Fruit fly (Drosophila melanogaster) whole organism, embryonic: ENCODE results near the gene CG14668.

ENCODE experiments used
- ATbp ChIP-seq: fragments of 200-800 bp; sonication (Bioruptor generic); optimal IDR thresholded peaks from 2 replicates; lab custom pipeline; 2017; ENCODE audit warnings: missing biosample characterization, mild to moderate bottlenecking, missing genetic modification characterization, missing genetic modification reagents
- Abd-B ChIP-seq: fragments of 200-800 bp; sonication (Bioruptor generic); optimal IDR thresholded peaks from 2 replicates; lab custom pipeline; 2018; ENCODE audit warnings: missing biosample characterization, mild to moderate bottlenecking, missing genetic modification characterization, moderate library complexity
- Ada2b ChIP-seq: fragments of 200-800 bp; sonication (Bioruptor generic); IDR thresholded peaks from 2 replicates; pipeline ENCODE4 v1.3.6; 2022; ENCODE audit warnings: missing biosample characterization, missing genetic modification characterization
- Atf3 ChIP-seq: fragments of 200-800 bp; sonication (Bioruptor generic); optimal IDR thresholded peaks from 3 replicates; lab custom pipeline; 2016; ENCODE audit warnings: missing biosample characterization, missing genetic modification characterization
- CG11247 ChIP-seq: fragments of 200-800 bp; sonication (Bioruptor generic); IDR thresholded peaks from 2 replicates; pipeline ENCODE4 v1.3.6; 2022; ENCODE audit warnings: missing biosample characterization, missing genetic modification characterization
- CG11456 ChIP-seq: fragments of 200-800 bp; sonication (Bioruptor generic); IDR thresholded peaks from 3 replicates; pipeline ENCODE4 v1.3.6; 2022; ENCODE audit warnings: missing biosample characterization, missing genetic modification characterization
- CG12155 ChIP-seq: fragments of 200-800 bp; sonication (Bioruptor generic); optimal IDR thresholded peaks from 3 replicates; lab custom pipeline; 2016; ENCODE audit warnings: missing biosample characterization, missing genetic modification characterization
- CG12744 ChIP-seq: fragments of 200-800 bp; sonication (Bioruptor generic); optimal IDR thresholded peaks from 2 replicates; lab custom pipeline; 2016; ENCODE audit warnings: missing biosample characterization, missing genetic modification characterization
- CG14014 ChIP-seq: fragments of 200-800 bp; sonication (Bioruptor generic); IDR thresholded peaks from 2 replicates; pipeline ENCODE4 v1.3.6; 2022; ENCODE audit warnings: missing biosample characterization, missing genetic modification characterization
- CG14050 ChIP-seq: fragments of 200-800 bp; sonication (Bioruptor generic); IDR thresholded peaks from 3 replicates; pipeline ENCODE4 v1.3.6; 2022; ENCODE audit warnings: missing biosample characterization, missing genetic modification characterization
- CG1602 ChIP-seq: fragments of 200-800 bp; sonication (Bioruptor generic); optimal IDR thresholded peaks from 3 replicates; lab custom pipeline; 2016; ENCODE audit warnings: missing biosample characterization, missing genetic modification characterization
- CG18262 ChIP-seq: fragments of 200-800 bp; optimal IDR thresholded peaks from 3 replicates; lab custom pipeline; 2019; ENCODE audit warnings: missing biosample characterization, mild to moderate bottlenecking, missing genetic modification characterization, moderate library complexity
- CG2129 ChIP-seq: fragments of 200-800 bp; sonication (Bioruptor generic); IDR thresholded peaks from 2 replicates; pipeline ENCODE4 v1.3.6; 2022; ENCODE audit warnings: missing biosample characterization, missing genetic modification characterization; ENCODE audit not compliant: partially characterized antibody
- CG2678 ChIP-seq: fragments of 200-800 bp; sonication (Bioruptor generic); optimal IDR thresholded peaks from 3 replicates; lab custom pipeline; 2019; ENCODE audit warnings: missing biosample characterization, mild to moderate bottlenecking, missing genetic modification characterization, moderate library complexity
- CG30020 ChIP-seq: fragments of 200-800 bp; optimal IDR thresholded peaks from 2 replicates; lab custom pipeline; 2019; ENCODE audit warnings: missing biosample characterization, mild to moderate bottlenecking, missing genetic modification characterization, moderate library complexity
- CG31388 ChIP-seq: fragments of 200-800 bp; sonication (Bioruptor generic); optimal IDR thresholded peaks from 2 replicates; lab custom pipeline; 2016; ENCODE audit warnings: missing biosample characterization, missing genetic modification characterization
- CG33557 ChIP-seq: fragments of 200-800 bp; sonication (Bioruptor generic); optimal IDR thresholded peaks from 2 replicates; lab custom pipeline; 2019; ENCODE audit warnings: missing biosample characterization, mild to moderate bottlenecking, missing genetic modification characterization, moderate library complexity
- CG4854 ChIP-seq: fragments of 200-800 bp; sonication (Bioruptor generic); optimal IDR thresholded peaks from 2 replicates; lab custom pipeline; 2016; ENCODE audit warnings: missing biosample characterization, missing genetic modification characterization, inconsistent platforms
- CG6765 ChIP-seq: fragments of 200-800 bp; sonication (Bioruptor generic); optimal IDR thresholded peaks from 3 replicates; lab custom pipeline; 2017; ENCODE audit warnings: missing biosample characterization, mild to moderate bottlenecking, missing genetic modification characterization
- CG6791 ChIP-seq: fragments of 200-800 bp; sonication (Bioruptor generic); IDR thresholded peaks from 3 replicates; pipeline ENCODE4 v1.3.6; 2022; ENCODE audit warnings: missing biosample characterization, missing genetic modification characterization; ENCODE audit not compliant: partially characterized antibody
- CG7928 ChIP-seq: fragments of 200-800 bp; sonication (Bioruptor generic); optimal IDR thresholded peaks from 2 replicates; lab custom pipeline; 2017; ENCODE audit warnings: missing biosample characterization, mild to moderate bottlenecking, missing genetic modification characterization
- CG7987 ChIP-seq: fragments of 200-800 bp; sonication (Bioruptor generic); optimal IDR thresholded peaks from 2 replicates; lab custom pipeline; 2018; ENCODE audit warnings: missing biosample characterization, mild to moderate bottlenecking, missing genetic modification characterization, moderate library complexity
- CG8281 ChIP-seq: fragments of 200-800 bp; sonication (Bioruptor generic); optimal IDR thresholded peaks from 2 replicates; lab custom pipeline; 2018; ENCODE audit warnings: missing biosample characterization, mild to moderate bottlenecking, missing genetic modification characterization, moderate library complexity
- CG8765 ChIP-seq: fragments of 200-800 bp; sonication (Bioruptor generic); IDR thresholded peaks from 2 replicates; pipeline ENCODE4 v1.3.6; 2022; ENCODE audit warnings: missing biosample characterization, missing genetic modification characterization
- Gug ChIP-seq: fragments of 200-800 bp; sonication (Bioruptor generic); IDR thresholded peaks from 4 replicates; pipeline ENCODE4 v1.3.6; 2022; ENCODE audit warnings: missing biosample characterization, missing genetic modification characterization
- Hand ChIP-seq: fragments of 200-800 bp; sonication (Bioruptor generic); optimal IDR thresholded peaks from 2 replicates; lab custom pipeline; 2017; ENCODE audit warnings: mild to moderate bottlenecking, missing biosample characterization, missing genetic modification reagents, missing genetic modification characterization
- Hr3 ChIP-seq: fragments of 200-800 bp; sonication (Bioruptor generic); optimal IDR thresholded peaks from 3 replicates; lab custom pipeline; 2016; ENCODE audit warnings: missing biosample characterization, missing genetic modification characterization
- NK7.1 ChIP-seq: fragments of 200-800 bp; sonication (Bioruptor generic); optimal IDR thresholded peaks from 3 replicates; lab custom pipeline; 2016; ENCODE audit warnings: missing biosample characterization, missing genetic modification characterization
- NfI ChIP-seq: fragments of 200-800 bp; sonication (Bioruptor generic); optimal IDR thresholded peaks from 3 replicates; lab custom pipeline; 2018; ENCODE audit warnings: missing biosample characterization, mild to moderate bottlenecking, missing genetic modification characterization, moderate library complexity
- Poxn ChIP-seq: fragments of 200-800 bp; sonication (Bioruptor generic); IDR thresholded peaks from 2 replicates; pipeline ENCODE4 v1.3.6; 2022; ENCODE audit warnings: missing biosample characterization, missing genetic modification characterization
- Rfx ChIP-seq: fragments of 200-800 bp; sonication (Bioruptor generic); IDR thresholded peaks from 2 replicates; pipeline ENCODE4 v1.3.6; 2022; ENCODE audit warnings: missing biosample characterization, missing genetic modification characterization
- Xrp1 ChIP-seq: fragments of 200-800 bp; sonication (Bioruptor generic); IDR thresholded peaks from 2 replicates; pipeline ENCODE4 v1.3.6; 2022; ENCODE audit warnings: missing biosample characterization, missing genetic modification characterization
- az2 ChIP-seq: fragments of 200-800 bp; sonication (Bioruptor generic); optimal IDR thresholded peaks from 3 replicates; lab custom pipeline; 2016; ENCODE audit warnings: missing biosample characterization, missing genetic modification characterization
- bowl ChIP-seq: fragments of 200-800 bp; sonication (Bioruptor generic); IDR thresholded peaks from 2 replicates; pipeline ENCODE4 v1.3.6; 2022; ENCODE audit warnings: missing biosample characterization, missing genetic modification characterization
- corto ChIP-seq: fragments of 200-800 bp; sonication (Bioruptor generic); optimal IDR thresholded peaks from 2 replicates; lab custom pipeline; 2016; ENCODE audit warnings: missing biosample characterization, mild to moderate bottlenecking, missing genetic modification characterization, moderate library complexity
- en ChIP-seq: fragments of 200-800 bp; sonication (Bioruptor generic); optimal IDR thresholded peaks from 2 replicates; lab custom pipeline; 2016; ENCODE audit warnings: missing biosample characterization, missing genetic modification characterization
- her ChIP-seq: fragments of 200-800 bp; sonication (Bioruptor generic); optimal IDR thresholded peaks from 2 replicates; lab custom pipeline; 2016; ENCODE audit warnings: missing biosample characterization, missing genetic modification characterization
- kay ChIP-seq: fragments of 200-800 bp; sonication (Bioruptor generic); optimal IDR thresholded peaks from 2 replicates; lab custom pipeline; 2016; ENCODE audit warnings: missing biosample characterization, missing genetic modification characterization
- lab ChIP-seq: fragments of 200-800 bp; sonication (Bioruptor generic); optimal IDR thresholded peaks from 3 replicates; lab custom pipeline; 2017; ENCODE audit warnings: missing biosample characterization, missing genetic modification characterization, mild to moderate bottlenecking, moderate library complexity, missing genetic modification reagents
- otp ChIP-seq: fragments of 200-800 bp; sonication (Bioruptor generic); IDR thresholded peaks from 3 replicates; pipeline ENCODE4, ENCODE4 v1.3.6; 2022; ENCODE audit warnings: missing biosample characterization, missing genetic modification characterization
- pfk ChIP-seq: fragments of 200-800 bp; sonication (Bioruptor generic); optimal IDR thresholded peaks from 2 replicates; lab custom pipeline; 2018; ENCODE audit warnings: missing biosample characterization, mild to moderate bottlenecking, missing genetic modification characterization, moderate library complexity
- phol ChIP-seq: fragments of 200-800 bp; sonication (Bioruptor generic); optimal IDR thresholded peaks from 3 replicates; lab custom pipeline; 2018; ENCODE audit warnings: missing biosample characterization, mild to moderate bottlenecking, missing genetic modification characterization, moderate library complexity
- pita ChIP-seq: fragments of 200-800 bp; sonication (Bioruptor generic); optimal IDR thresholded peaks from 2 replicates; lab custom pipeline; 2017; ENCODE audit warnings: missing biosample characterization, mild to moderate bottlenecking, missing genetic modification characterization
- salm ChIP-seq: fragments of 200-800 bp; sonication (Bioruptor generic); optimal IDR thresholded peaks from 2 replicates; lab custom pipeline; 2018; ENCODE audit warnings: missing biosample characterization, mild to moderate bottlenecking, missing genetic modification characterization
- shn ChIP-seq: fragments of 200-800 bp; sonication (Bioruptor generic); optimal IDR thresholded peaks from 3 replicates; lab custom pipeline; 2016; ENCODE audit warnings: missing biosample characterization, missing genetic modification characterization
- so ChIP-seq: fragments of 200-800 bp; sonication (Bioruptor generic); IDR thresholded peaks from 3 replicates; pipeline ENCODE4 v1.3.6; 2022; ENCODE audit warnings: missing biosample characterization, missing genetic modification characterization
- ssp ChIP-seq: fragments of 200-800 bp; sonication (Bioruptor generic); IDR thresholded peaks from 2 replicates; pipeline ENCODE4 v1.3.6; 2022; ENCODE audit warnings: missing biosample characterization, missing genetic modification characterization
- trh ChIP-seq: fragments of 200-800 bp; sonication (Bioruptor generic); optimal IDR thresholded peaks from 2 replicates; lab custom pipeline; 2016; ENCODE audit warnings: missing biosample characterization, missing genetic modification characterization
- twi ChIP-seq: fragments of 200-800 bp; optimal IDR thresholded peaks from 2 replicates; lab custom pipeline; 2019; ENCODE audit warnings: missing biosample characterization, mild to moderate bottlenecking, missing genetic modification characterization, moderate library complexity
- usp ChIP-seq: fragments of >200 bp; optimal IDR thresholded peaks from 2 replicates; lab custom pipeline; 2017; ENCODE audit warnings: missing biosample characterization, missing genetic modification characterization
- vfl ChIP-seq: fragments of 200-800 bp; sonication (Bioruptor generic); optimal IDR thresholded peaks from 2 replicates; lab custom pipeline; 2016; ENCODE audit warnings: missing biosample characterization, missing genetic modification characterization

Gene CG14668

dm6 chr3R:5354373-5355134 is 32.9 kb downstream of the CG14668 start, which contains the start of the genes CG11999 and CG1161 (continued):
- TF ChIP-seq CG11456 (GFP tag; lab: Robert Waterston, UW) (no peak), Hr3 (peak; percentile 36), CG7987 (no peak), otp (GFP tag; lab: Robert Waterston, UW) (no peak), Hand (GFP tag; lab: Kevin White, UChicago) (no peak), bowl (GFP tag; lab: Robert Waterston, UW) (no peak), usp (GFP tag; lab: Kevin White, UChicago) (no peak), Rfx (GFP tag; lab: Robert Waterston, UW) (no peak), CG30020 (tag; lab: Kevin White, UChicago) (peak; percentile 35), CG33557 (GFP tag; lab: Kevin White, UChicago) (no peak), CG12744 (GFP tag; lab: Kevin White, UChicago) (no peak), phol (tag; lab: Kevin White, UChicago) (peak; percentile 63), CG12155 (GFP tag; lab: Kevin White, UChicago) (no peak), Atf3 (GFP tag; lab: Kevin White, UChicago) (no peak), CG8765 (GFP tag; lab: Robert Waterston, UW) (no peak), salm (no peak), pita (GFP tag; lab: Kevin White, UChicago) (no peak), shn (GFP tag; lab: Kevin White, UChicago) (no peak), CG31388 (GFP tag; lab: Kevin White, UChicago) (no peak), twi (tag; lab: Kevin White, UChicago) (no peak), Poxn (no peak), CG4854 (GFP tag; lab: Kevin White, UChicago) (no peak), NfI (GFP tag; lab: Kevin White, UChicago) (no peak), Ada2b (no peak), trh (GFP tag; lab: Kevin White, UChicago) (no peak), so (GFP tag; lab: Robert Waterston, UW) (no peak), CG14050 (GFP tag; lab: Robert Waterston, UW) (no peak; the same call in 2 of the 3 replicates), kay (GFP tag; lab: Kevin White, UChicago) (no peak), CG7928 (GFP tag; lab: Kevin White, UChicago) (no peak), ssp (no peak), CG6791 (0 out of 3 replicates have a peak, but pooled peaks have one; percentile 22), pfk (GFP tag; lab: Kevin White, UChicago) (no peak), CG8281 (no peak), CG18262 (tag; lab: Kevin White, UChicago) (peak; percentile 34), lab (GFP tag; lab: Kevin White, UChicago) (no peak), Abd-B (no peak), CG6765 (GFP tag; lab: Kevin White, UChicago) (no peak), ATbp (GFP tag; lab: Kevin White, UChicago) (no peak), CG1602 (GFP tag; lab: Kevin White, UChicago) (no peak), vfl (GFP tag; lab: Kevin White, UChicago) (no peak), CG11247 (no peak), Xrp1 (GFP tag; lab: Robert Waterston, UW) (no peak), CG2678 (tag; lab: Kevin White, UChicago) (no peak), az2 (no peak), en (GFP tag; lab: Kevin White, UChicago) (no peak), NK7.1 (GFP tag; lab: Kevin White, UChicago) (no peak), CG14014 (GFP tag; lab: Robert Waterston, UW) (no peak), CG2129 (GFP tag; lab: Robert Waterston, UW) (no peak), corto (GFP tag; lab: Kevin White, UChicago) (no peak), her (no peak), Gug (GFP tag; lab: Robert Waterston, UW) (no peak)
